Worm (Caenorhabditis elegans): Measurements from ENCODE around the gene cyp-34A5.

Gene cyp-34A5

DNA sequence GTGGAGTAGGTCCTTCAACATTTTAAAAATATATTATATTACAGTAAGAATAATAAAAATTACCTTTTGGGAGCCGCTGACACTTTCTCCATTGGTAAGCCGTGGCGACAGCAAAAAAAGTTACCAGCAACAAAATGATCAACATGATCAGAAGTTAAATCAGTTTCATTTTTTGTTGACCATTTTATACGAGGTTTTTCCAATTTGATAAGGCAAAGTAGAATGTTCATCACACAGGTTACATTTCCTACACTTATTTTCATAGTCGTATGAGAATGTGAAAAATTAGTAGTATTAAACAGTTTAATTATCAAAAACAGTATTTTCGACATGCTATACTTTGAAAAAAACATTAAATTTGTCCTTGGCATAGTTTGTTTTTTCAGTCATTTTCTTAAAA lies 15.3 kb upstream of the cyp-34A5 start, which contains the start of gene cyp-34A10:
Gene cyp-34A10 (minus strand): TSS at position 146 of the 400 bp plus-strand sequence.
- TF ChIP-seq eor-1 (tag; optimal IDR thresholded peaks at IDR 0.05) (no peak), nhr-12 (tag; optimal IDR thresholded peaks at IDR 0.05) (no peak), unc-62 (GFP tag; optimal IDR thresholded peaks at IDR 0.05) (no peak), nhr-76 (tag; optimal IDR thresholded peaks at IDR 0.05) (no peak), tbx-2 (tag; optimal IDR thresholded peaks at IDR 0.05) (no peak), nhr-11 (tag; optimal IDR thresholded peaks at IDR 0.05) (no peak), aly-2 (tag; optimal IDR thresholded peaks at IDR 0.05) (no peak), nhr-28 (tag; optimal IDR thresholded peaks at IDR 0.05) (no peak)

ce11 chrV:3970410-3970809 lies 12.9 kb upstream of the cyp-34A5 start, which contains the start of gene cyp-34A9:
Gene cyp-34A9 (minus strand): TSS chrV:3970540.
- TF ChIP-seq ceh-28 (tag; optimal IDR thresholded peaks at IDR 0.05) (no peak), pqm-1 (tag; optimal IDR thresholded peaks at IDR 0.05) (peak; percentile 71), pha-4 (tag; optimal IDR thresholded peaks at IDR 0.05) (peak; percentile 10), R02D3.7 (tag; optimal IDR thresholded peaks at IDR 0.05) (no peak), eor-1 (tag; optimal IDR thresholded peaks at IDR 0.05) (no peak), lsy-12 (tag; optimal IDR thresholded peaks at IDR 0.05) (no peak), elt-2 (tag; optimal IDR thresholded peaks at IDR 0.05) (peak; percentile 80), mml-1 (tag; optimal IDR thresholded peaks at IDR 0.05) (no peak)

ce11 chrV:3969664-3970063 lies 12.2 kb upstream of the cyp-34A5 start:
- TF ChIP-seq elt-2 (tag; optimal IDR thresholded peaks at IDR 0.05) (peak; percentile 23), tbx-2 (tag; optimal IDR thresholded peaks at IDR 0.05) (no peak), fkh-2 (tag; optimal IDR thresholded peaks at IDR 0.05) (no peak)

DNA sequence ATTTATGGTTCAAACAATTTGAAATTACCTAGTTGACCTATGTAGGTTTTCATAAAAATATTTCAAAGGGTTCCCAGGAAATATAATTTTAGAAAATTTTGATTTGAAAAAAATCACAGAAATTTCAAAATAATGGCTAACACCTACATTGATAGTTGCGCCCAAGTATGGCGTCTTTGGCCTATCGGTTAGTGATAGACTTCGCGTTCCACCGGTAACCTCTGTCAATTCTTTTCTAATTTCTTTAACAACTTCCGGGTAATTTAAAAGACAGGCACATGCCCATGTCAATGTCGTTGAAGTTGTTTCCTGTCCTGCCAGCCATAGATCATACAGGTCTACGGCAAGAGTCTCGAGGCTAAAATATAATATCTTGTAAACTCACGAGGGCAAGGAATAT lies 11.4 kb upstream of the cyp-34A5 start:
- no peak for TF ChIP-seq nhr-25 (tag; optimal IDR thresholded peaks at IDR 0.05)
- no peak for TF ChIP-seq nfya-1 (tag; optimal IDR thresholded peaks at IDR 0.05; ENCODE audit: insufficient read depth)
- no peak for TF ChIP-seq mdl-1 (tag; optimal IDR thresholded peaks at IDR 0.05)
- TF ChIP-seq fkh-10 (GFP tag; optimal IDR thresholded peaks at IDR 0.05): no peak

DNA sequence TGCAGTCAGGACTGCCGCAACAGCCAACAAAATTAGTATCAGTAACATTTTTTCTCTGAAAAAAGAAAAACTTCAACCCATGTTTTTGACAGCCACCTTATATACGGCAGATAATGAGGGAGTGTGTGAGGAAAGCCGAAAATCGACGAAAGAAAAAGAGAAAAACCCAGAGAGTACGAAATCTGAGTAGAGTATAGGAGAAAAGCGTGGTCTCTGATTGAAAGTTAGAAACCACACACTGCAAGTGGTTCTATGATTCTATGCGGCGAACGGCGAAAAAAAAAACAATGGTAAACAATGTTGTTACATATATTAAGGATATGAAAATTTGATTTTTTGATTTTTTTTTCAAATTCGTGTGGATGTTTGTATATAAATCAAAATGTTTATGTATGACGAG lies 10.3 kb upstream of the cyp-34A5 start, which contains the start of gene cyp-34A8:
Gene cyp-34A8 (minus strand): TSS at position 62 of the 400 bp plus-strand sequence.
- peak; percentile 9 for TF ChIP-seq nhr-43 (tag; optimal IDR thresholded peaks at IDR 0.05; ENCODE audit: poor library complexity, severe bottlenecking)
- peak; percentile 1 for TF ChIP-seq nfya-1 (tag; optimal IDR thresholded peaks at IDR 0.05; ENCODE audit: insufficient read depth)
- no peak for TF ChIP-seq ceh-28 (tag; optimal IDR thresholded peaks at IDR 0.05)
- TF ChIP-seq nhr-77 (tag; optimal IDR thresholded peaks at IDR 0.05): no peak
- TF ChIP-seq pha-4 (tag; optimal IDR thresholded peaks at IDR 0.05): no peak

DNA sequence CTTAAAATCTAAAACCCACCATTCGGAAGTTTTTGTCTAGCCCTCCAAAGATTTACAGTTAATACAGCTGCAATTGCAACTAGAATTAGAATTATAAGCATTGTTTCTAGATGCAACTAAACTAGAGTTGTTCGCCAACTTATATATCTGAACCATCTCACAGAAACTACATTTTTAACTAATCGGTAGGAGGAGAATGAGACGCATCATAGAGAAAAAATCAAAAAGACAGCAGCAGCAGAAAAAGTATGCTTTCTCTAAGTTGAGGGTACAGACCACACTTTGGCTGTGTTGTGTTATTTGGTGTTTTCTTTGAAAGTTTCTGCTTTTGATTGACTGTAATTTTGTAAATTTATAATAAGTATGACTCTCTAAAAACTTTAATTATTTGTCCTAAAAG lies 6.2 kb upstream of the cyp-34A5 start, which contains the start of gene cyp-34A7:
Gene cyp-34A7 (minus strand): TSS at position 101 of the 400 bp plus-strand sequence.
- no peak for TF ChIP-seq sea-2 (GFP tag; optimal IDR thresholded peaks at IDR 0.05)
- TF ChIP-seq nhr-77 (tag; optimal IDR thresholded peaks at IDR 0.05): no peak
- no peak for TF ChIP-seq unc-39 (tag; optimal IDR thresholded peaks at IDR 0.05)
- TF ChIP-seq fkh-2 (tag; optimal IDR thresholded peaks at IDR 0.05): no peak
- TF ChIP-seq jun-1 (tag; optimal IDR thresholded peaks at IDR 0.05): no peak
- no peak for TF ChIP-seq lsy-12 (tag; optimal IDR thresholded peaks at IDR 0.05)
- TF ChIP-seq nhr-28 (tag; optimal IDR thresholded peaks at IDR 0.05): no peak
- no peak for TF ChIP-seq ceh-9 (tag; optimal IDR thresholded peaks at IDR 0.05)
- no peak for TF ChIP-seq tbx-2 (tag; optimal IDR thresholded peaks at IDR 0.05)
- TF ChIP-seq nhr-12 (tag; optimal IDR thresholded peaks at IDR 0.05): no peak
- TF ChIP-seq lin-15B (tag; optimal IDR thresholded peaks at IDR 0.05): no peak
- no peak for TF ChIP-seq ZK546.5 (tag; optimal IDR thresholded peaks at IDR 0.05)

ce11 chrV:3961235-3961634 lies 3.7 kb upstream of the cyp-34A5 start, which contains the start of gene cyp-34A6:
Gene cyp-34A6 (minus strand): TSS chrV:3961335.
- no peak for TF ChIP-seq egl-27 (tag; optimal IDR thresholded peaks at IDR 0.05)
- TF ChIP-seq skn-1 (tag; optimal IDR thresholded peaks at IDR 0.05): no peak
- TF ChIP-seq pha-4 (tag; optimal IDR thresholded peaks at IDR 0.05): peak; percentile 17

All from whole organism, L3 larva.